Worm (Caenorhabditis elegans) whole organism, young adult: ENCODE measurements around the gene wrm-1.

Experiments used
- D2030.7 ChIP-seq: fragments of 200-800 bp; sonication (Bioruptor generic); IDR thresholded peaks from 2 replicates; pipeline ENCODE4 v1.3.6; 2022; ENCODE audit warnings: missing genetic modification reagents, missing genetic modification characterization, missing compliant biosample characterization
- F10E7.11 ChIP-seq: sonication (generic microtip); optimal IDR thresholded peaks from 2 replicates; lab custom pipeline; 2017; ENCODE audit warnings: mild to moderate bottlenecking, missing genetic modification characterization, moderate library complexity, missing compliant biosample characterization
- ceh-91 ChIP-seq: fragments of 200-800 bp; sonication (Bioruptor generic); IDR thresholded peaks from 2 replicates; pipeline ENCODE4 v1.3.6; 2022; ENCODE audit warnings: missing genetic modification reagents, missing genetic modification characterization, missing compliant biosample characterization
- mcd-1 ChIP-seq: fragments of 200-800 bp; sonication (Bioruptor generic); IDR thresholded peaks from 2 replicates; pipeline ENCODE4 v1.3.6; 2022; ENCODE audit warnings: missing genetic modification reagents, missing genetic modification characterization, missing compliant biosample characterization
- nhr-90 ChIP-seq: sonication (generic microtip); optimal IDR thresholded peaks from 2 replicates; lab custom pipeline; 2016; ENCODE audit warnings: missing genotype, mild to moderate bottlenecking, missing genetic modification characterization, missing compliant biosample characterization
- tbx-9 ChIP-seq: sonication (generic microtip); optimal IDR thresholded peaks from 2 replicates; lab custom pipeline; 2016; ENCODE audit warnings: borderline replicate concordance, missing genetic modification characterization, inconsistent platforms, missing compliant biosample characterization
- unc-62 ChIP-seq: fragments of 150-350 bp; optimal IDR thresholded peaks from 2 replicates; lab custom pipeline; 2014; ENCODE audit warnings: missing biosample characterization, missing genetic modification reagents, missing genetic modification characterization
- zim-3 ChIP-seq: sonication (generic microtip); optimal IDR thresholded peaks from 2 replicates; lab custom pipeline; 2017; ENCODE audit warnings: mild to moderate bottlenecking, missing genetic modification characterization, moderate library complexity, missing compliant biosample characterization

DNA sequence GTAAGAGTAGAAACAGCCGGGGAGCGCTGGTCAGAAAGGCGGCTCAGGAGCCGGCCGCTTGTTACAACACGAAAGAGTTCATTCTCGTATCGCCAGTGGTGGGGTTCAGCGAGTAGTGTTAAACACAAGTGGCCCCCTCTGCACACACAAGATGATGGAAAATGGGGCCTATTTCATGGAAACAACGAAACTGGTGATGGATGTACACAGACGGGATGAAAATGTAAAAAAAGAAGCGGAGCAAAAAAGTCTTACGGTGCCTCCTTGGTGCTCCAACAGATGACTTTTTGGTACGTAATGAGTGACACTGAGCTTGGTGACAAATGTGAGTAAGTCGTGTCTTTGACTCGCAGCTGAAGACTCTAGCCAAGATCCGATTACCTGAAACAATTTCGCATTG lies 14.6 kb upstream of the wrm-1 start:
- TF ChIP-seq tbx-9 (tag; lab: Kevin White, UChicago) (no peak), nhr-90 (tag; lab: Kevin White, UChicago) (no peak), unc-62 (GFP tag; lab: Kevin White, UChicago) (no peak), F10E7.11 (no peak), ceh-91 (no peak), D2030.7 (GFP tag; lab: Robert Waterston, UW) (no peak), zim-3 (tag; lab: Kevin White, UChicago) (no peak), mcd-1 (GFP tag; lab: Robert Waterston, UW) (no peak)
